Fruit fly (Drosophila melanogaster) whole organism, embryonic: ENCODE results near the gene CG7069.

Source experiments
- CG11093 ChIP-seq: fragments of 200-800 bp; sonication (Bioruptor generic); IDR thresholded peaks from 3 replicates; pipeline ENCODE4 v1.3.6; 2022; ENCODE audit warnings: missing biosample characterization, missing genetic modification characterization
- CG13424 ChIP-seq: fragments of 200-800 bp; sonication (Bioruptor generic); optimal IDR thresholded peaks from 2 replicates; lab custom pipeline; 2019; ENCODE audit warnings: missing biosample characterization, mild to moderate bottlenecking, missing genetic modification characterization, moderate library complexity
- CG13775 ChIP-seq: fragments of 200-800 bp; sonication (Bioruptor generic); optimal IDR thresholded peaks from 3 replicates; lab custom pipeline; 2017; ENCODE audit warnings: missing biosample characterization, mild to moderate bottlenecking, missing genetic modification characterization
- CG1529 ChIP-seq: fragments of 200-800 bp; sonication (Bioruptor generic); optimal IDR thresholded peaks from 3 replicates; lab custom pipeline; 2018; ENCODE audit warnings: missing biosample characterization, missing genetic modification characterization
- CG16779 ChIP-seq: fragments of 200-800 bp; sonication (Bioruptor generic); IDR thresholded peaks from 2 replicates; pipeline ENCODE4 v1.3.6; 2022; ENCODE audit warnings: missing biosample characterization, missing genetic modification characterization
- CG18599 ChIP-seq: fragments of 200-800 bp; sonication (Bioruptor generic); optimal IDR thresholded peaks from 3 replicates; lab custom pipeline; 2017; ENCODE audit warnings: missing biosample characterization, missing genetic modification characterization, mild to moderate bottlenecking, moderate library complexity, missing genetic modification reagents
- CG32772 ChIP-seq: fragments of 200-800 bp; sonication (Bioruptor generic); IDR thresholded peaks from 2 replicates; pipeline ENCODE4 v1.3.6; 2022; ENCODE audit warnings: missing biosample characterization, missing genetic modification characterization
- CG34224 ChIP-seq: fragments of 200-800 bp; sonication (Bioruptor generic); IDR thresholded peaks from 3 replicates; pipeline ENCODE4 v1.3.6; 2022; ENCODE audit warnings: missing biosample characterization, missing genetic modification characterization; ENCODE audit not compliant: partially characterized antibody
- CG4707 ChIP-seq: fragments of 200-800 bp; sonication (Bioruptor generic); optimal IDR thresholded peaks from 2 replicates; lab custom pipeline; 2018; ENCODE audit warnings: missing biosample characterization, mild to moderate bottlenecking, missing genetic modification characterization, moderate library complexity
- CG4730 ChIP-seq: fragments of 200-800 bp; sonication (Bioruptor generic); IDR thresholded peaks from 2 replicates; pipeline ENCODE4 v1.3.6; 2022; ENCODE audit warnings: missing biosample characterization, missing genetic modification characterization
- CG5180 ChIP-seq: fragments of 200-800 bp; sonication (Bioruptor generic); optimal IDR thresholded peaks from 3 replicates; lab custom pipeline; 2017; ENCODE audit warnings: missing biosample characterization, missing genetic modification characterization, mild to moderate bottlenecking, moderate library complexity, missing genetic modification reagents
- CG7271 ChIP-seq: fragments of 200-800 bp; sonication (Bioruptor generic); optimal IDR thresholded peaks from 2 replicates; lab custom pipeline; 2018; ENCODE audit warnings: missing biosample characterization, mild to moderate bottlenecking, missing genetic modification characterization, moderate library complexity
- CG7556 ChIP-seq: fragments of 200-800 bp; sonication (Bioruptor generic); optimal IDR thresholded peaks from 2 replicates; lab custom pipeline; 2017; ENCODE audit warnings: missing biosample characterization, mild to moderate bottlenecking, missing genetic modification characterization
- CG8281 ChIP-seq: fragments of 200-800 bp; sonication (Bioruptor generic); optimal IDR thresholded peaks from 2 replicates; lab custom pipeline; 2018; ENCODE audit warnings: missing biosample characterization, mild to moderate bottlenecking, missing genetic modification characterization, moderate library complexity
- CHES-1-like ChIP-seq: fragments of 200-800 bp; sonication (Bioruptor generic); optimal IDR thresholded peaks from 2 replicates; lab custom pipeline; 2016; ENCODE audit warnings: missing biosample characterization, missing genetic modification characterization
- Eip74EF ChIP-seq, 2 experiments: fragments of 200-800 bp in 1 of 2; fragments of >200 bp in 1 of 2; sonication (Bioruptor generic) in 1 of 2; optimal IDR thresholded peaks; 2 replicates each; lab custom pipeline; 2017 to 2019; ENCODE audit warnings: missing biosample characterization in 2 of 2, missing genetic modification characterization in 2 of 2, mild to moderate bottlenecking in 1 of 2, moderate library complexity in 1 of 2
- Ets65A ChIP-seq: fragments of 200-800 bp; sonication (Bioruptor generic); peaks from one replicate; lab custom pipeline; 2016; ENCODE audit warnings: missing biosample characterization, missing genetic modification characterization
- Hr39 ChIP-seq: fragments of >200 bp; optimal IDR thresholded peaks from 2 replicates; lab custom pipeline; 2017
- Hsf ChIP-seq: fragments of 200-800 bp; sonication (Bioruptor generic); optimal IDR thresholded peaks from 3 replicates; lab custom pipeline; 2016; ENCODE audit warnings: missing biosample characterization, missing genetic modification characterization
- Med ChIP-seq: fragments of 200-800 bp; sonication (Bioruptor generic); peaks from one replicate; lab custom pipeline; 2016; ENCODE audit warnings: missing biosample characterization, missing genetic modification characterization, mild to moderate bottlenecking, inconsistent platforms, moderate library complexity
- Meics ChIP-seq: fragments of 200-800 bp; sonication (Bioruptor generic); optimal IDR thresholded peaks from 2 replicates; lab custom pipeline; 2017; ENCODE audit warnings: missing biosample characterization, mild to moderate bottlenecking, missing genetic modification characterization
- NFAT ChIP-seq: fragments of 200-800 bp; sonication (Bioruptor generic); IDR thresholded peaks from 2 replicates; pipeline ENCODE4 v1.3.6; 2022; ENCODE audit warnings: missing biosample characterization, missing genetic modification characterization
- Optix ChIP-seq: fragments of 200-800 bp; sonication (Bioruptor generic); IDR thresholded peaks from 3 replicates; pipeline ENCODE4 v1.3.6; 2022; ENCODE audit warnings: missing biosample characterization, missing genetic modification characterization
- Rx ChIP-seq: fragments of 200-800 bp; sonication (Bioruptor generic); IDR thresholded peaks from 2 replicates; pipeline ENCODE4 v1.3.6; 2022; ENCODE audit warnings: missing biosample characterization, missing genetic modification characterization
- ab ChIP-seq: fragments of 200-800 bp; sonication (Bioruptor generic); optimal IDR thresholded peaks from 2 replicates; lab custom pipeline; 2016; ENCODE audit warnings: missing biosample characterization, missing genetic modification characterization
- ato ChIP-seq: fragments of 200-800 bp; sonication (Bioruptor generic); IDR thresholded peaks from 2 replicates; pipeline ENCODE4 v1.3.6; 2022; ENCODE audit warnings: missing biosample characterization, missing genetic modification characterization; ENCODE audit not compliant: partially characterized antibody
- br ChIP-seq: fragments of >200 bp; optimal IDR thresholded peaks from 2 replicates; lab custom pipeline; 2017
- chinmo ChIP-seq: fragments of 200-800 bp; sonication (Bioruptor generic); IDR thresholded peaks from 4 replicates; pipeline ENCODE4 v1.3.6; 2022; ENCODE audit warnings: missing biosample characterization, missing genetic modification characterization; ENCODE audit not compliant: partially characterized antibody
- chn ChIP-seq: fragments of 200-800 bp; sonication (Bioruptor generic); optimal IDR thresholded peaks from 2 replicates; lab custom pipeline; 2016; ENCODE audit warnings: missing biosample characterization, missing genetic modification characterization
- crol ChIP-seq: fragments of 200-800 bp; sonication (Bioruptor generic); IDR thresholded peaks from 2 replicates; pipeline ENCODE4 v1.3.6; 2022; ENCODE audit warnings: missing biosample characterization, missing genetic modification characterization
- dan ChIP-seq: fragments of 200-800 bp; sonication (Bioruptor generic); IDR thresholded peaks from 2 replicates; pipeline ENCODE4 v1.3.6; 2022; ENCODE audit warnings: missing biosample characterization, missing genetic modification characterization
- dm ChIP-seq: fragments of 200-800 bp; sonication (Bioruptor generic); optimal IDR thresholded peaks from 3 replicates; lab custom pipeline; 2016; ENCODE audit warnings: missing biosample characterization, missing genetic modification characterization
- dysf ChIP-seq: fragments of 200-800 bp; sonication (Bioruptor generic); IDR thresholded peaks from 3 replicates; pipeline ENCODE4 v1.3.6; 2022; ENCODE audit warnings: missing biosample characterization, missing genetic modification characterization
- ewg ChIP-seq: fragments of 200-800 bp; sonication (Bioruptor generic); optimal IDR thresholded peaks from 3 replicates; lab custom pipeline; 2017; ENCODE audit warnings: mild to moderate bottlenecking, missing biosample characterization, missing genetic modification reagents, missing genetic modification characterization
- fd3F ChIP-seq: fragments of 200-800 bp; sonication (Bioruptor generic); optimal IDR thresholded peaks from 2 replicates; lab custom pipeline; 2018; ENCODE audit warnings: missing biosample characterization, mild to moderate bottlenecking, missing genetic modification characterization, moderate library complexity
- fd96Cb ChIP-seq: fragments of 200-800 bp; sonication (Bioruptor generic); optimal IDR thresholded peaks from 2 replicates; lab custom pipeline; 2018; ENCODE audit warnings: missing biosample characterization, mild to moderate bottlenecking, missing genetic modification characterization, moderate library complexity
- fu2 ChIP-seq: fragments of 200-800 bp; sonication (Bioruptor generic); optimal IDR thresholded peaks from 2 replicates; lab custom pipeline; 2016; ENCODE audit warnings: missing biosample characterization, missing genetic modification characterization
- hth ChIP-seq: fragments of >200 bp; optimal IDR thresholded peaks from 2 replicates; lab custom pipeline; 2017; ENCODE audit warnings: inconsistent platforms
- inv ChIP-seq: fragments of 200-800 bp; sonication (Bioruptor generic); IDR thresholded peaks from 2 replicates; pipeline ENCODE4 v1.3.6; 2022; ENCODE audit warnings: missing biosample characterization, missing genetic modification characterization; ENCODE audit not compliant: partially characterized antibody
- nerfin-2 ChIP-seq: fragments of 200-800 bp; sonication (Bioruptor generic); IDR thresholded peaks from 2 replicates; pipeline ENCODE4 v1.3.6; 2022; ENCODE audit warnings: missing biosample characterization, missing genetic modification characterization; ENCODE audit not compliant: partially characterized antibody
- nom ChIP-seq: fragments of 200-800 bp; sonication (Bioruptor generic); optimal IDR thresholded peaks from 2 replicates; lab custom pipeline; 2017; ENCODE audit warnings: missing biosample characterization, missing genetic modification characterization, mild to moderate bottlenecking, moderate library complexity, missing genetic modification reagents
- onecut ChIP-seq: fragments of 200-800 bp; sonication (Bioruptor generic); IDR thresholded peaks from 2 replicates; pipeline ENCODE4 v1.3.6; 2022; ENCODE audit warnings: missing biosample characterization, missing genetic modification characterization
- pzg ChIP-seq: fragments of 200-800 bp; sonication (Bioruptor generic); optimal IDR thresholded peaks from 3 replicates; lab custom pipeline; 2018; ENCODE audit warnings: missing biosample characterization, mild to moderate bottlenecking, missing genetic modification characterization, moderate library complexity
- schlank ChIP-seq: fragments of 200-800 bp; sonication (Bioruptor generic); optimal IDR thresholded peaks from 2 replicates; lab custom pipeline; 2018; ENCODE audit warnings: missing biosample characterization, mild to moderate bottlenecking, missing genetic modification characterization
- sens ChIP-seq: fragments of 200-800 bp; sonication (Bioruptor generic); peaks from one replicate; lab custom pipeline; 2016; ENCODE audit warnings: missing biosample characterization, missing genetic modification characterization
- shn ChIP-seq: fragments of 200-800 bp; sonication (Bioruptor generic); optimal IDR thresholded peaks from 3 replicates; lab custom pipeline; 2016; ENCODE audit warnings: missing biosample characterization, missing genetic modification characterization
- tio ChIP-seq: fragments of 200-800 bp; sonication (Bioruptor generic); optimal IDR thresholded peaks from 2 replicates; lab custom pipeline; 2017; ENCODE audit warnings: missing biosample characterization, missing genetic modification characterization, inconsistent platforms
- unpg ChIP-seq: fragments of 200-800 bp; sonication (Bioruptor generic); optimal IDR thresholded peaks from 3 replicates; lab custom pipeline; 2018; ENCODE audit warnings: missing biosample characterization, mild to moderate bottlenecking, missing genetic modification characterization, moderate library complexity
- vvl ChIP-seq: fragments of 200-800 bp; sonication (Bioruptor generic); IDR thresholded peaks from 2 replicates; pipeline ENCODE4 v1.3.6; 2022; ENCODE audit warnings: missing biosample characterization, missing genetic modification characterization

The CG7069 gene

dm6 chr3R:22358810-22359209 is 13.8 kb upstream of the CG7069 start (continued):
- TF ChIP-seq fu2 (GFP tag; lab: Kevin White, UChicago) (no peak), crol (GFP tag; lab: Robert Waterston, UW) (no peak), CG4707 (GFP tag; lab: Kevin White, UChicago) (peak; percentile 67), CG18599 (GFP tag; lab: Kevin White, UChicago) (peak; percentile 72), chn (peak; percentile 53), onecut (peak; percentile 38), CG5180 (GFP tag; lab: Kevin White, UChicago) (peak; percentile 22), unpg (peak; percentile 69), vvl (GFP tag; lab: Robert Waterston, UW) (peak; percentile 87), Rx (GFP tag; lab: Robert Waterston, UW) (peak; percentile 54; the same call in 1 of the 2 replicates), Med (GFP tag; lab: Kevin White, UChicago) (peak; percentile 76), CG1529 (GFP tag; lab: Kevin White, UChicago) (peak; percentile 81), Hr39 (lab: Kevin White, UChicago) (no peak), Optix (GFP tag; lab: Robert Waterston, UW) (peak; percentile 60; the same call in 1 of the 3 replicates), CG32772 (GFP tag; lab: Robert Waterston, UW) (no peak), nerfin-2 (GFP tag; lab: Robert Waterston, UW) (no peak), CG11093 (GFP tag; lab: Robert Waterston, UW) (peak; percentile 54; the same call in 2 of the 3 replicates), tio (GFP tag; lab: Kevin White, UChicago) (peak; percentile 61), ato (GFP tag; lab: Robert Waterston, UW) (no peak), Meics (peak; percentile 52), Ets65A (GFP tag; lab: Kevin White, UChicago) (no peak), dan (no peak), dm (GFP tag; lab: Kevin White, UChicago) (no peak), schlank (tag; lab: Kevin White, UChicago) (no peak), dysf (GFP tag; lab: Robert Waterston, UW) (peak; percentile 82), ab (GFP tag; lab: Kevin White, UChicago) (no peak), CG7556 (GFP tag; lab: Kevin White, UChicago) (peak; percentile 67), Hsf (GFP tag; lab: Kevin White, UChicago) (peak; percentile 51), CG7271 (tag; lab: Kevin White, UChicago) (peak; percentile 82)

DNA sequence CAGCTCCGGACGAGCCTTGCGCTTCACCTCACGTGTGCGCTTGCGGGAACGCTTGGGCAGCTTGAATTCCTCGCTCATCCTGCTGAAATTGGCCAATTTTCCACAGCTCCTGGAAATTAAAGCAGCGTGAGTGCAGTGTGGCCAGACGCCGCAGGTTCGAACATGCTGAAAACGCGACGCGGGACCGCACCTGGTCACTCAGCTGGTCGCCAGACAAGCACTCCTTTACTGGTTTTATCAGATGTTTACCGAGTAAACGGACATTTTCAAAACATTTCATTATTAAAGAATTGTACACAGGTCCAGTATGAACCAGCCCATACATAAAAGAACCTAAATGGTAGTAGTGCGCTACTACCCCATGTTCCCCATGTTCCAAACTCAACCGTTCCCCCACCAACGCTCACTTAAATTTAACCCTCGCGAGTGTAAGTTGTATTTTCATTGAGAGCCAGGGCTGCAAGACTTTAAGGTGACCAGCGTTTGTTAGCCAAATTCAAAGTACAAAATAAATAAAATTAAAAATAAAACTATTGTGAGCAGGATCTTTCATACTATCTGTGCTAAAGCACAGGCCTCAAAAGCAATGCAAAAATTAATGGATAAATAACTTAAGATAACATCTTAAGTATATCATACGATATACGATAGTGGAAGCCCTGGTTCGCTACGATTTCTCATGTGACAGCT is 10.3 kb upstream of the CG7069 start, which contains the start of the genes JMJD6, CG7071 and Muted:
Gene JMJD6 (minus strand): TSS at position 154 of the 690 bp plus-strand sequence.
Gene CG7071 (plus strand): TSS at position 403 of the 690 bp plus-strand sequence.
Gene Muted (plus strand): TSS at position 403 of the 690 bp plus-strand sequence.
- TF ChIP-seq Hsf (GFP tag; lab: Kevin White, UChicago) (peak; percentile 95), CHES-1-like (GFP tag; lab: Kevin White, UChicago) (peak; percentile 85), ewg (GFP tag; lab: Kevin White, UChicago) (peak; percentile 80), CG5180 (GFP tag; lab: Kevin White, UChicago) (peak; percentile 66), CG34224 (peak; percentile 90), hth (lab: Kevin White, UChicago) (no peak), CG16779 (GFP tag; lab: Robert Waterston, UW) (peak; percentile 79), CG13424 (tag; lab: Kevin White, UChicago) (peak; percentile 96), Eip74EF (GFP tag; optimal IDR thresholded peaks at IDR 0.05; lab: Kevin White, UChicago) (peak in 1 of 2 experiments; percentile 62), sens (peak; percentile 97), inv (peak; percentile 74), NFAT (GFP tag; lab: Robert Waterston, UW) (peak; percentile 89), fd96Cb (tag; lab: Kevin White, UChicago) (peak; percentile 79), fd3F (GFP tag; lab: Kevin White, UChicago) (peak; percentile 90), CG4730 (GFP tag; lab: Robert Waterston, UW) (peak; percentile 87), br (lab: Kevin White, UChicago) (no peak), fu2 (GFP tag; lab: Kevin White, UChicago) (peak; percentile 85), CG8281 (peak; percentile 63), pzg (GFP tag; lab: Kevin White, UChicago) (peak; percentile 79), shn (GFP tag; lab: Kevin White, UChicago) (peak; percentile 83), chinmo (no peak), nom (GFP tag; lab: Kevin White, UChicago) (peak; percentile 78), CG13775 (GFP tag; lab: Kevin White, UChicago) (peak; percentile 94)
